Fruit fly (Drosophila melanogaster): ENCODE data around the gene Alp11.
A peak's percentile ranks its signal among the peaks of the same experiment; 100 is the strongest.

Gene Alp11

dm6 chrX:15582853-15583252 is 4.7 kb upstream of the Alp11 start, which contains the start of the genes CG9215 and CG8097 (continued):
- TF ChIP-seq Dek (tag; optimal IDR thresholded peaks at IDR 0.05), result no peak
- no peak for TF ChIP-seq Trl (optimal IDR thresholded peaks at IDR 0.05)
- TF ChIP-seq Trl (GFP tag; optimal IDR thresholded peaks at IDR 0.05), result peak; percentile 6
- TF ChIP-seq CG1233 (GFP tag; optimal IDR thresholded peaks at IDR 0.05), result peak; percentile 12
- no peak for TF ChIP-seq ken (GFP tag; IDR thresholded peaks at IDR 0.05)
- TF ChIP-seq CrebB (tag; optimal IDR thresholded peaks at IDR 0.05), result no peak
- TF ChIP-seq E2f1 (GFP tag; IDR thresholded peaks at IDR 0.05), result no peak
- TF ChIP-seq Dip2 (GFP tag; IDR thresholded peaks at IDR 0.05), result no peak
- peak; percentile 47 for TF ChIP-seq CG13624 (GFP tag; optimal IDR thresholded peaks at IDR 0.05)
- TF ChIP-seq CG9727 (GFP tag; optimal IDR thresholded peaks at IDR 0.05), result peak; percentile 36
- TF ChIP-seq CG10366 (GFP tag; IDR thresholded peaks at IDR 0.05), result no peak
- TF ChIP-seq so (GFP tag; IDR thresholded peaks at IDR 0.05), result no peak
- TF ChIP-seq Opbp (GFP tag; IDR thresholded peaks at IDR 0.05; ENCODE audit: partially characterized antibody), result peak; percentile 84
- TF ChIP-seq CG2129 (GFP tag; IDR thresholded peaks at IDR 0.05; ENCODE audit: partially characterized antibody), result peak; percentile 95
- TF ChIP-seq btn (GFP tag; optimal IDR thresholded peaks at IDR 0.05), result no peak
- TF ChIP-seq Six4 (GFP tag; optimal IDR thresholded peaks at IDR 0.05), result no peak
- TF ChIP-seq dysf (GFP tag; IDR thresholded peaks at IDR 0.05), result no peak
- TF ChIP-seq BEAF-32 (GFP tag; optimal IDR thresholded peaks at IDR 0.05), result peak; percentile 96
- TF ChIP-seq dmrt99B (tag; optimal IDR thresholded peaks at IDR 0.05), result no peak
- TF ChIP-seq bsh (GFP tag; optimal IDR thresholded peaks at IDR 0.05), result no peak
- TF ChIP-seq pfk (GFP tag; optimal IDR thresholded peaks at IDR 0.05), result no peak
- TF ChIP-seq CG10462 (GFP tag; optimal IDR thresholded peaks at IDR 0.05), result peak; percentile 4
- TF ChIP-seq HHEX (GFP tag; optimal IDR thresholded peaks at IDR 0.05), result no peak
- TF ChIP-seq chinmo (GFP tag; IDR thresholded peaks at IDR 0.05; ENCODE audit: partially characterized antibody), result peak; percentile 34; the same call in 1 of the 4 replicates
- peak; percentile 18 for TF ChIP-seq CG9817 (tag; optimal IDR thresholded peaks at IDR 0.05)
- TF ChIP-seq CG14050 (GFP tag; IDR thresholded peaks at IDR 0.05), result no peak
- peak; percentile 12 to 42 for TF ChIP-seq Pdp1 (GFP tag; optimal IDR thresholded peaks at IDR 0.05)
- no peak for TF ChIP-seq CG13123 (GFP tag; optimal IDR thresholded peaks at IDR 0.05)
- peak; percentile 10 for TF ChIP-seq Ssrp (tag; optimal IDR thresholded peaks at IDR 0.05)
- no peak for TF ChIP-seq bowl (GFP tag; IDR thresholded peaks at IDR 0.05)
- TF ChIP-seq Hmx (GFP tag; optimal IDR thresholded peaks at IDR 0.05), result no peak
- peak; percentile 4 for TF ChIP-seq CG9876 (GFP tag; optimal IDR thresholded peaks at IDR 0.05)
- no peak for TF ChIP-seq CG10959 (GFP tag; IDR thresholded peaks at IDR 0.05)
- peak; percentile 43 for TF ChIP-seq Side (GFP tag; optimal IDR thresholded peaks at IDR 0.05)
- no peak for TF ChIP-seq sisA (GFP tag; IDR thresholded peaks at IDR 0.05)
- no peak for TF ChIP-seq zf30C (GFP tag; optimal IDR thresholded peaks at IDR 0.05)
- peak; percentile 6 for TF ChIP-seq tin (GFP tag; optimal IDR thresholded peaks at IDR 0.05)
- peak; percentile 94 for TF ChIP-seq nerfin-2 (GFP tag; IDR thresholded peaks at IDR 0.05; ENCODE audit: partially characterized antibody)
- TF ChIP-seq H15 (GFP tag; IDR thresholded peaks at IDR 0.05), result no peak
- no peak for TF ChIP-seq CG5180 (GFP tag; optimal IDR thresholded peaks at IDR 0.05)
- no peak for TF ChIP-seq CG16815 (GFP tag; optimal IDR thresholded peaks at IDR 0.05)
- no peak for TF ChIP-seq tup (GFP tag; optimal IDR thresholded peaks at IDR 0.05)
- TF ChIP-seq zfh2 (GFP tag; optimal IDR thresholded peaks at IDR 0.05), result peak; percentile 54
- no peak for TF ChIP-seq sr (GFP tag; IDR thresholded peaks at IDR 0.05)
- peak; percentile 87 for TF ChIP-seq CG6791 (GFP tag; IDR thresholded peaks at IDR 0.05; ENCODE audit: partially characterized antibody)
- TF ChIP-seq aop (GFP tag; IDR thresholded peaks at IDR 0.05), result no peak
- TF ChIP-seq Nf-YC (tag; optimal IDR thresholded peaks at IDR 0.05), result peak; percentile 53
- no peak for TF ChIP-seq dimm (GFP tag; IDR thresholded peaks at IDR 0.05)
- no peak for TF ChIP-seq Hey (tag; optimal IDR thresholded peaks at IDR 0.05)
- TF ChIP-seq CG14710 (tag; optimal IDR thresholded peaks at IDR 0.05), result peak; percentile 78
- TF ChIP-seq C15 (GFP tag; IDR thresholded peaks at IDR 0.05), result no peak
- TF ChIP-seq CG13894 (tag; optimal IDR thresholded peaks at IDR 0.05), result no peak

Measured in whole organism, embryonic.